Worm (Caenorhabditis elegans) whole organism, young adult: ENCODE results near the gene Y116A8C.470.

Experiments
- ZK185.1 ChIP-seq: sonication (generic microtip); optimal IDR thresholded peaks from 2 replicates; lab custom pipeline; 2016; ENCODE audit warnings: mild to moderate bottlenecking, missing genetic modification characterization, missing compliant biosample characterization; ENCODE audit not compliant: poor library complexity, severe bottlenecking
- ama-1 ChIP-seq, 3 experiments: fragments of 150-350 bp in 1 of 3; sonication (generic microtip) in 2 of 3; optimal IDR thresholded peaks; 2 replicates each; lab custom pipeline; 2014 to 2018; ENCODE audit warnings: missing biosample characterization in 2 of 3, missing genetic modification characterization in 2 of 3, missing genetic modification reagents in 2 of 3
- bed-1 ChIP-seq: fragments of 200-800 bp; sonication (Bioruptor generic); IDR thresholded peaks from 2 replicates; pipeline ENCODE4 v1.3.6; 2022; ENCODE audit warnings: missing genetic modification reagents, missing genetic modification characterization, missing compliant biosample characterization
- ceh-40 ChIP-seq: fragments of 200-800 bp; sonication (Bioruptor generic); IDR thresholded peaks from 2 replicates; pipeline ENCODE4 v1.3.6; 2022; ENCODE audit warnings: missing genetic modification characterization, missing compliant biosample characterization
- dox-1 ChIP-seq: fragments of 200-800 bp; sonication (Bioruptor generic); IDR thresholded peaks from 2 replicates; pipeline ENCODE4 v1.3.6; 2022; ENCODE audit warnings: missing genetic modification reagents, missing genetic modification characterization, missing compliant biosample characterization
- lin-35 ChIP-seq, 3 experiments: fragments of 150-350 bp in 2 of 3; sonication (generic microtip) in 1 of 3; optimal IDR thresholded peaks; 2 replicates each; lab custom pipeline; 2014 to 2018; ENCODE audit warnings: missing biosample characterization in 3 of 3, missing genetic modification characterization in 3 of 3, missing genetic modification reagents in 3 of 3
- nhr-27 ChIP-seq: fragments of 200-800 bp; sonication (Bioruptor generic); optimal IDR thresholded peaks from 2 replicates; lab custom pipeline; 2018; ENCODE audit warnings: mild to moderate bottlenecking, missing genetic modification characterization, moderate library complexity, missing compliant biosample characterization
- snpc-4 ChIP-seq, 5 experiments: fragments of 150-350 bp in 1 of 5; sonication (generic microtip) in 4 of 5; optimal IDR thresholded peaks; 2 replicates each; lab custom pipeline; 2014 to 2018; ENCODE audit warnings: missing genetic modification characterization in 5 of 5, missing biosample characterization in 3 of 5, antibody characterized with exemption in 2 of 5, mild to moderate bottlenecking in 2 of 5, missing compliant biosample characterization in 2 of 5, missing genotype in 2 of 5, moderate library complexity in 2 of 5, missing genetic modification reagents in 1 of 5

DNA sequence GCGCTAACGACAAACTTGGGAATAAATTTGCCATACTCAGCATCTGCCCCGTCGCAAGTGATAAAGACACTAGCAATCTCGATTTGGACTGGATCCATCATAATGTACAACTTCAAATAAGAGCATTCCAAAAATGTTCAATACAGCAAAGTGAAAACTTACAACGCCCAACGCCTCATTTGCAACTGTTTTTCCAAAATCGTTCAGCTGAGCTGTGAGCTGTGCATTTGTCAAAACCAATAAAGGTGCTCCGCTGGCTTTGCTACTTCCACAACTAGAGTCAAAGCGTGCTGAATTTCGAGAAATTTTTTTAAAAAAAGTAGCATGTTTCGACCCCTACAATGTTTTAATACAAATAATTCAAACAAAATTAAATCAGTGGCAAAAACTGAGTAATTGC is 12.0 kb upstream of the Y116A8C.470 start, which contains the start of gene Y116A8C.49:
- no peak for TF ChIP-seq ZK185.1 (tag; lab: Kevin White, UChicago)
- no peak for TF ChIP-seq bed-1 (GFP tag; lab: Robert Waterston, UW)
- TF ChIP-seq dox-1 (GFP tag; lab: Robert Waterston, UW) = no peak
- TF ChIP-seq snpc-4 (GFP tag; optimal IDR thresholded peaks at IDR 0.05; lab: Kevin White, UChicago) = no peak
- no peak for TF ChIP-seq snpc-4 (tag; optimal IDR thresholded peaks at IDR 0.05; lab: Kevin White, UChicago)
- TF ChIP-seq ceh-40 (GFP tag; lab: Robert Waterston, UW) = no peak
- TF ChIP-seq lin-35 (GFP tag; optimal IDR thresholded peaks at IDR 0.05; lab: Kevin White, UChicago) = no peak
- TF ChIP-seq ama-1 (optimal IDR thresholded peaks at IDR 0.05; lab: Kevin White, UChicago) = no peak
- TF ChIP-seq ama-1 (GFP tag; optimal IDR thresholded peaks at IDR 0.05; lab: Kevin White, UChicago) = no peak
- TF ChIP-seq nhr-27 (tag; lab: Kevin White, UChicago) = no peak
